Fruit fly (Drosophila melanogaster) whole organism: ENCODE measurements around the gene CG15147.

Experiments
- CG8478 ChIP-seq: fragments of >200 bp; optimal IDR thresholded peaks from 2 replicates; lab custom pipeline; 2018; ENCODE audit warnings: inconsistent platforms
- Dll ChIP-seq: fragments of >200 bp; optimal IDR thresholded peaks from 2 replicates; lab custom pipeline; 2017
- EcR ChIP-seq, 2 experiments: fragments of >200 bp; optimal IDR thresholded peaks; 2 replicates each; lab custom pipeline; 2017; ENCODE audit warnings: missing biosample characterization in 2 of 2, missing genetic modification characterization in 2 of 2, missing genetic modification reagents in 2 of 2
- pan ChIP-seq: fragments of >200 bp; optimal IDR thresholded peaks from 2 replicates; lab custom pipeline; 2017
- psq ChIP-seq: fragments of >200 bp; optimal IDR thresholded peaks from 2 replicates; lab custom pipeline; 2017
- usp ChIP-seq: fragments of >200 bp; optimal IDR thresholded peaks from 2 replicates; lab custom pipeline; 2017; ENCODE audit warnings: missing biosample characterization, missing genetic modification characterization, mixed read lengths

The CG15147 gene

dm6 chr2L:17586750-17587149 is 39.4 kb downstream of the CG15147 start:
- TF ChIP-seq EcR (GFP tag; optimal IDR thresholded peaks at IDR 0.05; lab: Kevin White, UChicago) (no peak), Dll (no peak), pan (no peak), psq (lab: Kevin White, UChicago) (no peak), usp (GFP tag; lab: Kevin White, UChicago) (no peak), CG8478 (lab: Kevin White, UChicago) (no peak)

dm6 chr2L:17585000-17585399 is 41.2 kb downstream of the CG15147 start:
- TF ChIP-seq Dll (no peak), CG8478 (lab: Kevin White, UChicago) (no peak), psq (lab: Kevin White, UChicago) (no peak), usp (GFP tag; lab: Kevin White, UChicago) (no peak), EcR (GFP tag; optimal IDR thresholded peaks at IDR 0.05; lab: Kevin White, UChicago) (no peak), pan (no peak)

dm6 chr2L:17582994-17583393 is 43.2 kb downstream of the CG15147 start:
- TF ChIP-seq Dll (no peak), pan (no peak), EcR (GFP tag; optimal IDR thresholded peaks at IDR 0.05; lab: Kevin White, UChicago) (no peak), CG8478 (lab: Kevin White, UChicago) (no peak), usp (GFP tag; lab: Kevin White, UChicago) (no peak), psq (lab: Kevin White, UChicago) (no peak)
